Worm (Caenorhabditis elegans) whole organism, early embryonic: Measurements from ENCODE around the gene glb-29.

Source experiments
- B0310.2 ChIP-seq: sonication (generic microtip); optimal IDR thresholded peaks from 2 replicates; lab custom pipeline; 2016; ENCODE audit warnings: mild to moderate bottlenecking, missing genetic modification characterization, missing compliant biosample characterization
- F13C5.2 ChIP-seq: sonication (generic microtip); optimal IDR thresholded peaks from 2 replicates; lab custom pipeline; 2017; ENCODE audit warnings: mild to moderate bottlenecking, missing genetic modification characterization, inconsistent platforms, missing compliant biosample characterization
- aly-1 ChIP-seq: sonication (generic microtip); optimal IDR thresholded peaks from 2 replicates; lab custom pipeline; 2016; ENCODE audit warnings: missing genetic modification characterization, missing compliant biosample characterization
- ama-1 ChIP-seq: fragments of 150-350 bp; optimal IDR thresholded peaks from 2 replicates; lab custom pipeline; 2014
- ceh-13 ChIP-seq: fragments of 200-800 bp; sonication (Bioruptor generic); optimal IDR thresholded peaks from 2 replicates; lab custom pipeline; 2018; ENCODE audit warnings: mild to moderate bottlenecking, missing genetic modification characterization, missing compliant biosample characterization
- ceh-36 ChIP-seq: sonication (generic microtip); optimal IDR thresholded peaks from 2 replicates; lab custom pipeline; 2016; ENCODE audit warnings: missing genetic modification characterization, inconsistent platforms, missing compliant biosample characterization
- ets-7 ChIP-seq: sonication (generic microtip); optimal IDR thresholded peaks from 2 replicates; lab custom pipeline; 2016; ENCODE audit warnings: missing genotype, missing genetic modification characterization, missing compliant biosample characterization
- flt-1 ChIP-seq: fragments of 200-800 bp; sonication (Bioruptor generic); IDR thresholded peaks from 2 replicates; pipeline ENCODE4 v1.3.6; 2022; ENCODE audit warnings: missing genetic modification characterization, missing compliant biosample characterization
- hmbx-1 ChIP-seq: sonication (generic microtip); optimal IDR thresholded peaks from 2 replicates; lab custom pipeline; 2016; ENCODE audit warnings: mild to moderate bottlenecking, missing genetic modification characterization, missing compliant biosample characterization
- hmg-4 ChIP-seq: fragments of 200-800 bp; sonication (Bioruptor generic); optimal IDR thresholded peaks from 2 replicates; lab custom pipeline; 2018; ENCODE audit warnings: mild to moderate bottlenecking, missing genetic modification characterization, missing compliant biosample characterization
- hnd-1 ChIP-seq: sonication (generic microtip); optimal IDR thresholded peaks from 2 replicates; lab custom pipeline; 2016; ENCODE audit warnings: missing genetic modification characterization, missing compliant biosample characterization
- pes-1 ChIP-seq: fragments of 200-800 bp; sonication (Bioruptor generic); IDR thresholded peaks from 2 replicates; pipeline ENCODE4 v1.3.6; 2022; ENCODE audit warnings: missing genetic modification reagents, missing genetic modification characterization, missing compliant biosample characterization
- scrt-1 ChIP-seq: fragments of 200-800 bp; sonication (Bioruptor generic); IDR thresholded peaks from 2 replicates; pipeline ENCODE4 v1.3.6; 2022; ENCODE audit warnings: missing genetic modification characterization, missing compliant biosample characterization
- sea-1 ChIP-seq: fragments of 200-800 bp; sonication (Bioruptor generic); conservative IDR thresholded peaks from 2 replicates; pipeline ENCODE4 v1.3.6; 2022; ENCODE audit warnings: missing genetic modification characterization, missing compliant biosample characterization
- tbx-11 ChIP-seq: fragments of 200-800 bp; sonication (Bioruptor generic); IDR thresholded peaks from 2 replicates; pipeline ENCODE4 v1.3.6; 2022; ENCODE audit warnings: missing genetic modification characterization, missing compliant biosample characterization
- tbx-37 ChIP-seq: fragments of 200-800 bp; sonication (Bioruptor generic); conservative IDR thresholded peaks from 2 replicates; pipeline ENCODE4 v1.3.6; 2022; ENCODE audit warnings: missing genetic modification reagents, missing genetic modification characterization, missing compliant biosample characterization
- tra-4 ChIP-seq: sonication (generic microtip); optimal IDR thresholded peaks from 2 replicates; lab custom pipeline; 2017; ENCODE audit warnings: missing genetic modification characterization, missing compliant biosample characterization

The glb-29 gene

ce11 chrII:12063076-12063475 lies 54.2 kb downstream of the glb-29 start:
- TF ChIP-seq pes-1 (GFP tag; lab: Robert Waterston, UW) (no peak), tbx-37 (GFP tag; lab: Robert Waterston, UW) (no peak), sea-1 (no peak)

- no peak for TF ChIP-seq ama-1 (lab: Kevin White, UChicago)
- no peak for TF ChIP-seq aly-1 (tag; lab: Kevin White, UChicago)
- no peak for TF ChIP-seq tbx-37 (GFP tag; lab: Robert Waterston, UW)
- no peak for TF ChIP-seq hmg-4
- no peak for TF ChIP-seq scrt-1
- TF ChIP-seq ets-7 (tag; lab: Kevin White, UChicago) = no peak
- no peak for TF ChIP-seq tbx-11
- TF ChIP-seq pes-1 (GFP tag; lab: Robert Waterston, UW) = no peak
Observed at ce11 chrII:12064680-12065135, 55.8 kb downstream of the glb-29 start, which contains the start of gene arrd-8. Gene arrd-8, plus strand, starts transcription at chrII:12065085.

ce11 chrII:12067451-12068076 lies 58.7 kb downstream of the glb-29 start, which contains the start of gene Y17G7B.22:
Gene Y17G7B.22, plus strand, starts transcription at chrII:12068026.
- TF ChIP-seq B0310.2 (tag; lab: Kevin White, UChicago) (no peak), hmg-4 (no peak), sea-1 (no peak), ama-1 (lab: Kevin White, UChicago) (no peak), hmbx-1 (tag; lab: Kevin White, UChicago) (no peak), F13C5.2 (tag; lab: Kevin White, UChicago) (no peak), aly-1 (tag; lab: Kevin White, UChicago) (no peak), hnd-1 (tag; lab: Kevin White, UChicago) (no peak), ets-7 (tag; lab: Kevin White, UChicago) (no peak), tbx-37 (GFP tag; lab: Robert Waterston, UW) (no peak), tbx-11 (no peak), ceh-13 (GFP tag; lab: Kevin White, UChicago) (no peak), flt-1 (no peak), ceh-36 (tag; lab: Kevin White, UChicago) (no peak), pes-1 (GFP tag; lab: Robert Waterston, UW) (no peak)

- TF ChIP-seq ets-7 (tag; lab: Kevin White, UChicago) (no peak), ama-1 (lab: Kevin White, UChicago) (no peak), F13C5.2 (tag; lab: Kevin White, UChicago) (no peak), B0310.2 (tag; lab: Kevin White, UChicago) (no peak), flt-1 (no peak), ceh-13 (GFP tag; lab: Kevin White, UChicago) (no peak), scrt-1 (no peak), sea-1 (no peak), hmbx-1 (tag; lab: Kevin White, UChicago) (no peak), tbx-37 (GFP tag; lab: Robert Waterston, UW) (no peak), hnd-1 (tag; lab: Kevin White, UChicago) (no peak), tbx-11 (no peak), aly-1 (tag; lab: Kevin White, UChicago) (no peak), ceh-36 (tag; lab: Kevin White, UChicago) (no peak), tra-4 (tag; lab: Kevin White, UChicago) (no peak), pes-1 (GFP tag; lab: Robert Waterston, UW) (no peak), hmg-4 (no peak)
Observed at ce11 chrII:12071243-12071642, 62.4 kb downstream of the glb-29 start.
